Fruit fly (Drosophila melanogaster) whole organism, embryonic: ENCODE measurements around the gene CG17786.
A peak's percentile ranks its signal among the peaks of the same experiment; 100 is the strongest.

ENCODE experiments used
- Ada2b ChIP-seq: fragments of 200-800 bp; sonication (Bioruptor generic); IDR thresholded peaks from 2 replicates; pipeline ENCODE4 v1.3.6; 2022; ENCODE audit warnings: missing biosample characterization, missing genetic modification characterization
- Antp ChIP-seq: fragments of 200-800 bp; sonication (Bioruptor generic); optimal IDR thresholded peaks from 3 replicates; lab custom pipeline; 2016; ENCODE audit warnings: missing biosample characterization, missing genetic modification characterization
- Asciz ChIP-seq: fragments of 200-800 bp; sonication (Bioruptor generic); optimal IDR thresholded peaks from 2 replicates; lab custom pipeline; 2017; ENCODE audit warnings: missing biosample characterization, mild to moderate bottlenecking, missing genetic modification characterization, missing genetic modification reagents
- Bteb2 ChIP-seq: fragments of 200-800 bp; sonication (Bioruptor generic); optimal IDR thresholded peaks from 2 replicates; lab custom pipeline; 2016; ENCODE audit warnings: missing biosample characterization, missing genetic modification characterization
- CG10274 ChIP-seq: fragments of 200-800 bp; sonication (Bioruptor generic); optimal IDR thresholded peaks from 3 replicates; lab custom pipeline; 2017; ENCODE audit warnings: missing biosample characterization, mild to moderate bottlenecking, missing genetic modification characterization
- CG10979 ChIP-seq: fragments of 200-800 bp; sonication (Bioruptor generic); optimal IDR thresholded peaks from 2 replicates; lab custom pipeline; 2018; ENCODE audit warnings: missing biosample characterization, mild to moderate bottlenecking, missing genetic modification characterization, moderate library complexity
- CG12659 ChIP-seq: fragments of 200-800 bp; sonication (Bioruptor generic); optimal IDR thresholded peaks from 3 replicates; lab custom pipeline; 2017; ENCODE audit warnings: mild to moderate bottlenecking, missing biosample characterization, missing genetic modification reagents, missing genetic modification characterization
- CG1603 ChIP-seq: fragments of 200-800 bp; sonication (Bioruptor generic); optimal IDR thresholded peaks from 2 replicates; lab custom pipeline; 2019; ENCODE audit warnings: missing biosample characterization, mild to moderate bottlenecking, missing genetic modification characterization, moderate library complexity
- CG2678 ChIP-seq: fragments of 200-800 bp; sonication (Bioruptor generic); optimal IDR thresholded peaks from 3 replicates; lab custom pipeline; 2019; ENCODE audit warnings: missing biosample characterization, mild to moderate bottlenecking, missing genetic modification characterization, moderate library complexity
- CG2889 ChIP-seq: fragments of 200-800 bp; sonication (Bioruptor generic); IDR thresholded peaks from 3 replicates; pipeline ENCODE4 v1.3.6; 2022; ENCODE audit warnings: missing biosample characterization, missing genetic modification characterization
- CG42726 ChIP-seq: fragments of 200-800 bp; sonication (Bioruptor generic); IDR thresholded peaks from 2 replicates; pipeline ENCODE4 v1.3.6; 2022; ENCODE audit warnings: missing biosample characterization, missing genetic modification characterization; ENCODE audit not compliant: partially characterized antibody
- CG4617 ChIP-seq: fragments of 200-800 bp; sonication (Bioruptor generic); optimal IDR thresholded peaks from 3 replicates; lab custom pipeline; 2016; ENCODE audit warnings: missing biosample characterization, missing genetic modification characterization, borderline replicate concordance
- CG4707 ChIP-seq: fragments of 200-800 bp; sonication (Bioruptor generic); optimal IDR thresholded peaks from 2 replicates; lab custom pipeline; 2018; ENCODE audit warnings: missing biosample characterization, mild to moderate bottlenecking, missing genetic modification characterization, moderate library complexity
- CG6654 ChIP-seq: fragments of 200-800 bp; sonication (Bioruptor generic); optimal IDR thresholded peaks from 2 replicates; lab custom pipeline; 2017; ENCODE audit warnings: missing biosample characterization, mild to moderate bottlenecking, missing genetic modification characterization
- CG7357 ChIP-seq: fragments of 200-800 bp; sonication (Bioruptor generic); IDR thresholded peaks from 3 replicates; pipeline ENCODE4 v1.3.6; 2022; ENCODE audit warnings: missing biosample characterization, missing genetic modification characterization
- CG7745 ChIP-seq: fragments of 200-800 bp; sonication (Bioruptor generic); optimal IDR thresholded peaks from 2 replicates; lab custom pipeline; 2018; ENCODE audit warnings: missing biosample characterization, mild to moderate bottlenecking, missing genetic modification characterization, moderate library complexity
- CG9932 ChIP-seq: fragments of 200-800 bp; sonication (Bioruptor generic); IDR thresholded peaks from 2 replicates; pipeline ENCODE4 v1.3.6; 2022; ENCODE audit warnings: missing biosample characterization, missing genetic modification characterization
- Doc2 ChIP-seq: fragments of 200-800 bp; sonication (Bioruptor generic); IDR thresholded peaks from 2 replicates; pipeline ENCODE4 v1.3.6; 2022; ENCODE audit warnings: missing biosample characterization, missing genetic modification characterization
- Elba2 ChIP-seq: fragments of 200-800 bp; sonication (Bioruptor generic); optimal IDR thresholded peaks from 3 replicates; lab custom pipeline; 2016; ENCODE audit warnings: missing biosample characterization, missing genetic modification characterization
- Fer1 ChIP-seq: fragments of 200-800 bp; sonication (Bioruptor generic); optimal IDR thresholded peaks from 2 replicates; lab custom pipeline; 2017; ENCODE audit warnings: missing biosample characterization, mild to moderate bottlenecking, missing genetic modification characterization
- Fer3 ChIP-seq: fragments of 200-800 bp; sonication (Bioruptor generic); optimal IDR thresholded peaks from 2 replicates; lab custom pipeline; 2018; ENCODE audit warnings: missing biosample characterization, mild to moderate bottlenecking, missing genetic modification characterization, moderate library complexity
- HLHmδ ChIP-seq: fragments of 200-800 bp; sonication (Bioruptor generic); optimal IDR thresholded peaks from 2 replicates; lab custom pipeline; 2018; ENCODE audit warnings: missing biosample characterization, mild to moderate bottlenecking, missing genetic modification characterization, moderate library complexity
- Hey ChIP-seq: fragments of 200-800 bp; sonication (Bioruptor generic); optimal IDR thresholded peaks from 3 replicates; lab custom pipeline; 2018; ENCODE audit warnings: missing biosample characterization, mild to moderate bottlenecking, missing genetic modification characterization
- Hr78 ChIP-seq, 2 experiments: fragments of 200-800 bp in 1 of 2; fragments of >200 bp in 1 of 2; sonication (Bioruptor generic) in 1 of 2; optimal IDR thresholded peaks; 2 replicates each; lab custom pipeline; 2017 to 2019; ENCODE audit warnings: missing biosample characterization in 2 of 2, missing genetic modification characterization in 2 of 2, mild to moderate bottlenecking in 1 of 2, moderate library complexity in 1 of 2
- MESR4 ChIP-seq: fragments of 200-800 bp; sonication (Bioruptor generic); optimal IDR thresholded peaks from 2 replicates; lab custom pipeline; 2018; ENCODE audit warnings: missing biosample characterization, mild to moderate bottlenecking, missing genetic modification characterization, moderate library complexity
- Mrtf ChIP-seq: fragments of 200-800 bp; sonication (Bioruptor generic); IDR thresholded peaks from 3 replicates; pipeline ENCODE4 v1.3.6; 2022; ENCODE audit warnings: missing biosample characterization, missing genetic modification characterization
- al ChIP-seq: fragments of 200-800 bp; sonication (Bioruptor generic); IDR thresholded peaks from 2 replicates; pipeline ENCODE4 v1.3.6; 2022; ENCODE audit warnings: missing biosample characterization, missing genetic modification characterization
- bab2 ChIP-seq: fragments of 200-800 bp; sonication (Bioruptor generic); optimal IDR thresholded peaks from 2 replicates; lab custom pipeline; 2016; ENCODE audit warnings: missing biosample characterization, missing genetic modification characterization
- bcd ChIP-seq: fragments of 200-800 bp; sonication (Bioruptor generic); optimal IDR thresholded peaks from 2 replicates; lab custom pipeline; 2017; ENCODE audit warnings: missing biosample characterization, mild to moderate bottlenecking, missing genetic modification characterization
- btn ChIP-seq: fragments of 200-800 bp; sonication (Bioruptor generic); optimal IDR thresholded peaks from 2 replicates; lab custom pipeline; 2016; ENCODE audit warnings: missing biosample characterization, missing genetic modification characterization
- chm ChIP-seq: fragments of 200-800 bp; sonication (Bioruptor generic); IDR thresholded peaks from 2 replicates; pipeline ENCODE4 v1.3.6; 2022; ENCODE audit warnings: missing biosample characterization, missing genetic modification characterization
- dm ChIP-seq: fragments of 200-800 bp; sonication (Bioruptor generic); optimal IDR thresholded peaks from 3 replicates; lab custom pipeline; 2016; ENCODE audit warnings: missing biosample characterization, missing genetic modification characterization
- ems ChIP-seq: fragments of 200-800 bp; sonication (Bioruptor generic); optimal IDR thresholded peaks from 3 replicates; lab custom pipeline; 2016; ENCODE audit warnings: missing biosample characterization, missing genetic modification characterization
- gem ChIP-seq: fragments of 200-800 bp; sonication (Bioruptor generic); optimal IDR thresholded peaks from 2 replicates; lab custom pipeline; 2019; ENCODE audit warnings: missing biosample characterization, mild to moderate bottlenecking, missing genetic modification characterization, moderate library complexity
- gsb ChIP-seq: fragments of 200-800 bp; sonication (Bioruptor generic); IDR thresholded peaks from 2 replicates; pipeline ENCODE4 v1.3.6; 2022; ENCODE audit warnings: missing biosample characterization, missing genetic modification characterization
- ind ChIP-seq: fragments of 200-800 bp; sonication (Bioruptor generic); optimal IDR thresholded peaks from 3 replicates; lab custom pipeline; 2016; ENCODE audit warnings: missing biosample characterization, missing genetic modification characterization
- inv ChIP-seq: fragments of 200-800 bp; sonication (Bioruptor generic); IDR thresholded peaks from 2 replicates; pipeline ENCODE4 v1.3.6; 2022; ENCODE audit warnings: missing biosample characterization, missing genetic modification characterization; ENCODE audit not compliant: partially characterized antibody
- nerfin-1 ChIP-seq: fragments of 200-800 bp; sonication (Bioruptor generic); optimal IDR thresholded peaks from 3 replicates; lab custom pipeline; 2019; ENCODE audit warnings: missing biosample characterization, mild to moderate bottlenecking, missing genetic modification characterization, moderate library complexity
- prd ChIP-seq, 3 experiments: fragments of >200 bp in 2 of 3; fragments of 200-800 bp in 1 of 3; sonication (Bioruptor generic) in 1 of 3; optimal IDR thresholded peaks in 2 of 3; IDR thresholded peaks in 1 of 3; 2 replicates in 2 of 3; 3 replicates in 1 of 3; pipeline versions ENCODE4 v1.3.6 to Lab custom; 2017 to 2022; ENCODE audit warnings: missing biosample characterization in 1 of 3, missing genetic modification characterization in 1 of 3
- sc ChIP-seq, 3 experiments: fragments of >200 bp in 2 of 3; fragments of 200-800 bp in 1 of 3; sonication (Bioruptor generic) in 1 of 3; optimal IDR thresholded peaks; 2 replicates in 2 of 3; 3 replicates in 1 of 3; lab custom pipeline; 2017; ENCODE audit warnings: mild to moderate bottlenecking in 1 of 3, missing biosample characterization in 1 of 3, missing genetic modification characterization in 1 of 3, missing genetic modification reagents in 1 of 3
- sens ChIP-seq: fragments of 200-800 bp; sonication (Bioruptor generic); peaks from one replicate; lab custom pipeline; 2016; ENCODE audit warnings: missing biosample characterization, missing genetic modification characterization
- sr ChIP-seq: fragments of 200-800 bp; sonication (Bioruptor generic); IDR thresholded peaks from 3 replicates; pipeline ENCODE4 v1.3.6; 2022; ENCODE audit warnings: missing biosample characterization, missing genetic modification characterization
- twi ChIP-seq: fragments of 200-800 bp; optimal IDR thresholded peaks from 2 replicates; lab custom pipeline; 2019; ENCODE audit warnings: missing biosample characterization, mild to moderate bottlenecking, missing genetic modification characterization, moderate library complexity

The CG17786 gene

dm6 chr3R:24264414-24265363, 46.2 kb upstream of the CG17786 start (continued):
- no peak for TF ChIP-seq al (GFP tag; lab: Robert Waterston, UW)
- TF ChIP-seq ems (GFP tag; lab: Kevin White, UChicago) = no peak

DNA sequence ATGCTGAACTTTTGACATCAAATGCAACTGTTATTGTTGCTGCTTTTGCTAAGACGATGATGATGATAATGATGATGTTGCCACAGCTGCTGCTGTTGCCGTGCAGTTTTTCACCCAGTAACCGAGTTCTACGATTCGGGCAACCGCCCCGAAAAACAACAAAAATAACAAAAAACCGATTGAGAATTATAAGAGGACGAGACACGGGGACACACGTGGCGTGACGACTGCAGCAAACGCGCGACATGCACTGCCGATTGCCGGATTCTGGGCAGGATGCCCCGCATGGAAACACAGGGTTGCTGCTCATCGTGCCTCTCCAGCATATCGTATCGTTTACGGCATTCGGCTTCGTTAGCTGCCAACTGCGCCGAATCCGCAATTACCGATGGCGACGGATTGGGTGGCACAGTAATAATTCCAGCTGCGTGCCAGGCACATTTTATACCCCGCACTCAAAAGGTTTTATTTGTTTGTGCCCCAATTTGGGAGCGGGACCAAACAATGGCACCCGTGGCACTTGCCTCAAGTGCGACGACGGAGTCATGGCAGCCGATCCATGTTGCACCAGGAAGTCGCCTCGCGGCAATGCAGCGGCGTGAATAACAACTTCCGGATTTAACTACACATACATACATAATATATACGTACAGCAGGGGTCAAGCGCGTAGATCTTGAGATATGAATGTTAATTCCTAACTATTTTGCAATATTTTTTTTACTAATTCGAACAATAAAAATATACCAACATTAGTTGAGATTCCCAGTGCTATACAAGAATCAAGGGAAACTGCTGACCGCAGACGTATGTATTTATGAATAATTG, 45.3 kb upstream of the CG17786 start:
- TF ChIP-seq CG10979 (tag; lab: Kevin White, UChicago) (no peak), inv (GFP tag; lab: Robert Waterston, UW) (peak; percentile 12; the same call in 1 of the 2 replicates), Mrtf (GFP tag; lab: Robert Waterston, UW) (no peak), twi (tag; lab: Kevin White, UChicago) (no peak), chm (GFP tag; lab: Robert Waterston, UW) (0 out of 2 replicates have a peak, but pooled peaks have one; percentile 42), CG4707 (GFP tag; lab: Kevin White, UChicago) (no peak), CG1603 (tag; lab: Kevin White, UChicago) (no peak), gsb (no peak), gem (peak; percentile 25), ind (GFP tag; lab: Kevin White, UChicago) (no peak), CG2889 (no peak), Hr78 (GFP tag; optimal IDR thresholded peaks at IDR 0.05; lab: Kevin White, UChicago) (no peak), prd (optimal IDR thresholded peaks at IDR 0.05; lab: Kevin White, UChicago) (no peak), prd (GFP tag; IDR thresholded peaks at IDR 0.05; lab: Robert Waterston, UW) (0 out of 3 replicates have a peak, but pooled peaks have one; percentile 28), nerfin-1 (tag; lab: Kevin White, UChicago) (no peak), bcd (GFP tag; lab: Kevin White, UChicago) (peak; percentile 14), CG9932 (GFP tag; lab: Robert Waterston, UW) (no peak), bab2 (GFP tag; lab: Kevin White, UChicago) (no peak), btn (GFP tag; lab: Kevin White, UChicago) (no peak), CG2678 (tag; lab: Kevin White, UChicago) (peak; percentile 2), CG42726 (GFP tag; lab: Robert Waterston, UW) (no peak; the same call in 1 of the 2 replicates), CG6654 (GFP tag; lab: Kevin White, UChicago) (no peak), Fer3 (no peak), CG12659 (GFP tag; lab: Kevin White, UChicago) (no peak), Hey (peak; percentile 28), CG7745 (no peak), Bteb2 (GFP tag; lab: Kevin White, UChicago) (no peak), Asciz (GFP tag; lab: Kevin White, UChicago) (no peak), Doc2 (GFP tag; lab: Robert Waterston, UW) (no peak), CG10274 (GFP tag; lab: Kevin White, UChicago) (no peak), sens (GFP tag; lab: Kevin White, UChicago) (peak; percentile 87), CG7357 (GFP tag; lab: Robert Waterston, UW) (no peak), CG4617 (GFP tag; lab: Kevin White, UChicago) (no peak), Ada2b (GFP tag; lab: Robert Waterston, UW) (no peak), dm (GFP tag; lab: Kevin White, UChicago) (no peak), MESR4 (no peak), HLHmδ (GFP tag; lab: Kevin White, UChicago) (no peak), Fer1 (GFP tag; lab: Kevin White, UChicago) (peak; percentile 7), Antp (GFP tag; lab: Kevin White, UChicago) (no peak), sc (optimal IDR thresholded peaks at IDR 0.05; lab: Kevin White, UChicago) (no peak), sc (GFP tag; optimal IDR thresholded peaks at IDR 0.05; lab: Kevin White, UChicago) (no peak), Elba2 (GFP tag; lab: Kevin White, UChicago) (peak; percentile 4), sr (no peak)
